Worm (Caenorhabditis elegans) whole organism, young adult: ENCODE results near the gene Y44A6C.2.
"Not testable (repeated sequence)": the region's sequence is repeated elsewhere in the genome, so short reads cannot be mapped to it uniquely, and the experiment has no call there.

Experiments used
- mcd-1 ChIP-seq: fragments of 200-800 bp; sonication (Bioruptor generic); IDR thresholded peaks from 2 replicates; pipeline ENCODE4 v1.3.6; 2022; ENCODE audit warnings: missing genetic modification reagents, missing genetic modification characterization, missing compliant biosample characterization
- snpc-3.4 ChIP-seq: sonication (generic microtip); optimal IDR thresholded peaks from 2 replicates; lab custom pipeline; 2017; ENCODE audit warnings: missing genetic modification characterization, mild to moderate bottlenecking, missing compliant biosample characterization, antibody characterized with exemption, moderate library complexity, missing genotype, missing genetic modification reagents
- snpc-4 ChIP-seq, 5 experiments: fragments of 150-350 bp in 1 of 5; sonication (generic microtip) in 4 of 5; optimal IDR thresholded peaks; 2 replicates each; lab custom pipeline; 2014 to 2018; ENCODE audit warnings: missing genetic modification characterization in 5 of 5, missing biosample characterization in 3 of 5, antibody characterized with exemption in 2 of 5, mild to moderate bottlenecking in 2 of 5, missing compliant biosample characterization in 2 of 5, missing genotype in 2 of 5, moderate library complexity in 2 of 5, missing genetic modification reagents in 1 of 5
- unc-62 ChIP-seq: fragments of 150-350 bp; optimal IDR thresholded peaks from 2 replicates; lab custom pipeline; 2014; ENCODE audit warnings: missing biosample characterization, missing genetic modification reagents, missing genetic modification characterization
- ztf-22 ChIP-seq: fragments of 200-800 bp; sonication (Bioruptor generic); optimal IDR thresholded peaks from 2 replicates; lab custom pipeline; 2018; ENCODE audit warnings: mild to moderate bottlenecking, missing genetic modification characterization, moderate library complexity, missing compliant biosample characterization

DNA sequence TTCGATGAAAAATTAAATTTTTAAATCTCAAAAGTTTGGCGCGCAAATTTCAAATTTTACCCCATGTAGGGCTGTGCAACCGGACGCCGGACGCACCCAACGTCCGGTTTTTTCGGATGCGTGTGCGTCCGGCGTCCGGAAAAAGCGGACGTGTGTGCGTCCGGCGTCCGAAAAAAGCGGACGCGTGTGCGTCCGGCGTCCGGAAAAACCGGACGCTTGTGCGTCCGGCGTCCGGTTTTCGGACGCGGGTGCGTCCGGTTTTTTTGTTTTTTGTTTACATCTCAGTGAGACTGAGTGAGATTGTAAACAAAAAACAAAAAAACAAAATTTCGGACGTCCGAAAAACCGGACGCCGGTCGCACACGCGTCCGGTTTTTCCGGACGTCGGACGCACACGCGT lies 16.9 kb upstream of the Y44A6C.2 start:
- TF ChIP-seq snpc-3.4 (tag; lab: Kevin White, UChicago); mcd-1; unc-62 (GFP tag; lab: Kevin White, UChicago); ztf-22 (GFP tag; lab: Kevin White, UChicago); snpc-4 (GFP tag; optimal IDR thresholded peaks at IDR 0.05; lab: Kevin White, UChicago); snpc-4 (tag; optimal IDR thresholded peaks at IDR 0.05; lab: Kevin White, UChicago): not testable (repeated sequence)
